Fruit fly (Drosophila melanogaster) whole organism: ENCODE data around the gene CG3588.

Source experiments
- Dll ChIP-seq: fragments of >200 bp; optimal IDR thresholded peaks from 2 replicates; lab custom pipeline; 2017
- EcR ChIP-seq, 2 experiments: fragments of >200 bp; optimal IDR thresholded peaks; 2 replicates each; lab custom pipeline; 2017; ENCODE audit warnings: missing biosample characterization in 2 of 2, missing genetic modification characterization in 2 of 2, missing genetic modification reagents in 2 of 2
- pan ChIP-seq: fragments of >200 bp; optimal IDR thresholded peaks from 2 replicates; lab custom pipeline; 2017
- usp ChIP-seq: fragments of >200 bp; optimal IDR thresholded peaks from 2 replicates; lab custom pipeline; 2017; ENCODE audit warnings: missing biosample characterization, missing genetic modification characterization, mixed read lengths

- TF ChIP-seq EcR (GFP tag; optimal IDR thresholded peaks at IDR 0.05; lab: Kevin White, UChicago) (no peak), usp (no peak), pan (lab: Kevin White, UChicago) (no peak), Dll (lab: Kevin White, UChicago) (no peak)
Measured at dm6 chrX:2885814-2886213, 33.8 kb upstream of the CG3588 start, which contains the start of gene CG14419.
